Worm (Caenorhabditis elegans) whole organism, L1 larva: ENCODE data around the gene Y37D8A.26.
A peak's percentile ranks its signal among the peaks of the same experiment; 100 is the strongest.

ENCODE experiments used
- C04F5.9 ChIP-seq: sonication (generic microtip); optimal IDR thresholded peaks from 2 replicates; lab custom pipeline; 2016; ENCODE audit warnings: missing genetic modification characterization, missing compliant biosample characterization
- C16A3.4 ChIP-seq: fragments of 150-350 bp; optimal IDR thresholded peaks from 2 replicates; lab custom pipeline; 2014; ENCODE audit warnings: missing biosample characterization, missing genetic modification characterization
- C34B4.2 ChIP-seq: sonication (generic microtip); optimal IDR thresholded peaks from 2 replicates; lab custom pipeline; 2017; ENCODE audit warnings: mild to moderate bottlenecking, missing genetic modification characterization, missing compliant biosample characterization
- F16B12.6 ChIP-seq: fragments of 150-350 bp; optimal IDR thresholded peaks from 2 replicates; lab custom pipeline; 2014; ENCODE audit warnings: missing biosample characterization, missing genetic modification characterization
- Y116A8C.19 ChIP-seq: sonication (generic microtip); optimal IDR thresholded peaks from 2 replicates; lab custom pipeline; 2016; ENCODE audit warnings: missing compliant biosample characterization, missing genetic modification characterization, borderline replicate concordance
- aha-1 ChIP-seq: fragments of 150-350 bp; optimal IDR thresholded peaks from 2 replicates; lab custom pipeline; 2014; ENCODE audit warnings: missing biosample characterization, missing genetic modification characterization
- alr-1 ChIP-seq: fragments of 200-800 bp; sonication (Bioruptor generic); optimal IDR thresholded peaks from 2 replicates; lab custom pipeline; 2018; ENCODE audit warnings: borderline replicate concordance, mild to moderate bottlenecking, missing genetic modification characterization, missing compliant biosample characterization
- aly-2 ChIP-seq: fragments of 150-350 bp; optimal IDR thresholded peaks from 2 replicates; lab custom pipeline; 2014; ENCODE audit warnings: missing biosample characterization, missing genetic modification characterization
- blmp-1 ChIP-seq: fragments of 150-350 bp; optimal IDR thresholded peaks from 2 replicates; lab custom pipeline; 2014; ENCODE audit warnings: missing biosample characterization, missing genetic modification characterization
- ceh-63 ChIP-seq: fragments of 200-800 bp; sonication (Bioruptor generic); optimal IDR thresholded peaks from 2 replicates; lab custom pipeline; 2018; ENCODE audit warnings: mild to moderate bottlenecking, missing genetic modification characterization, missing compliant biosample characterization
- ceh-8 ChIP-seq: fragments of 200-800 bp; sonication (Bioruptor generic); optimal IDR thresholded peaks from 2 replicates; lab custom pipeline; 2018; ENCODE audit warnings: mild to moderate bottlenecking, missing genetic modification characterization, moderate library complexity, missing compliant biosample characterization
- ceh-82 ChIP-seq, 3 experiments: fragments of 150-350 bp in 1 of 3; sonication (generic microtip) in 2 of 3; optimal IDR thresholded peaks; 2 replicates each; lab custom pipeline; 2014 to 2017; ENCODE audit warnings: missing biosample characterization in 3 of 3, missing genetic modification characterization in 3 of 3
- ceh-88 ChIP-seq: fragments of 200-800 bp; sonication (Bioruptor generic); IDR thresholded peaks from 2 replicates; pipeline ENCODE4 v1.3.6; 2022; ENCODE audit warnings: missing genetic modification characterization, missing compliant biosample characterization
- dsc-1 ChIP-seq: sonication (generic microtip); optimal IDR thresholded peaks from 2 replicates; lab custom pipeline; 2016; ENCODE audit warnings: mild to moderate bottlenecking, missing genetic modification characterization, missing compliant biosample characterization
- elt-2 ChIP-seq: sonication (generic microtip); optimal IDR thresholded peaks from 2 replicates; lab custom pipeline; 2016; ENCODE audit warnings: missing genetic modification characterization, mild to moderate bottlenecking, inconsistent platforms, missing compliant biosample characterization, missing genetic modification reagents
- elt-3 ChIP-seq, 6 experiments: fragments of 150-350 bp in 1 of 6; sonication (generic microtip); optimal IDR thresholded peaks; 2 replicates each; lab custom pipeline; 2017 to 2018; ENCODE audit warnings: missing biosample characterization in 6 of 6, missing genetic modification characterization in 6 of 6, inconsistent platforms in 1 of 6
- fos-1 ChIP-seq: fragments of 150-350 bp; optimal IDR thresholded peaks from 2 replicates; lab custom pipeline; 2014; ENCODE audit warnings: missing biosample characterization, missing genetic modification characterization
- grh-1 ChIP-seq: fragments of 200-800 bp; sonication (Bioruptor generic); IDR thresholded peaks from 2 replicates; pipeline ENCODE4 v1.3.6; 2022; ENCODE audit warnings: missing genetic modification reagents, missing genetic modification characterization, missing compliant biosample characterization
- hlh-17 ChIP-seq: fragments of 200-800 bp; sonication (Bioruptor generic); optimal IDR thresholded peaks from 2 replicates; lab custom pipeline; 2018; ENCODE audit warnings: missing genetic modification characterization, mild to moderate bottlenecking, missing compliant biosample characterization, moderate library complexity, borderline replicate concordance
- irx-1 ChIP-seq: sonication (generic microtip); optimal IDR thresholded peaks from 2 replicates; lab custom pipeline; 2016; ENCODE audit warnings: missing genetic modification characterization, missing compliant biosample characterization
- lin-14 ChIP-seq: fragments of 200-800 bp; sonication (Bioruptor generic); optimal IDR thresholded peaks from 2 replicates; lab custom pipeline; 2018; ENCODE audit warnings: mild to moderate bottlenecking, missing genetic modification characterization, moderate library complexity, missing compliant biosample characterization
- lin-35 ChIP-seq, 2 experiments: fragments of 150-350 bp; optimal IDR thresholded peaks; 2 replicates each; lab custom pipeline; 2014; ENCODE audit warnings: missing biosample characterization in 2 of 2, missing genetic modification characterization in 2 of 2, missing genetic modification reagents in 2 of 2
- lsy-2 ChIP-seq, 2 experiments: fragments of 150-350 bp; optimal IDR thresholded peaks; 2 replicates each; lab custom pipeline; 2014; ENCODE audit warnings: missing biosample characterization in 2 of 2, missing genetic modification characterization in 2 of 2
- mab-9 ChIP-seq: fragments of 200-800 bp; sonication (Bioruptor generic); IDR thresholded peaks from 2 replicates; pipeline ENCODE4 v1.3.6; 2022; ENCODE audit warnings: missing genetic modification reagents, missing genetic modification characterization, missing compliant biosample characterization
- mdl-1 ChIP-seq, 2 experiments: fragments of 150-350 bp; optimal IDR thresholded peaks; 2 replicates each; lab custom pipeline; 2014 to 2017; ENCODE audit warnings: missing biosample characterization in 2 of 2, missing genetic modification characterization in 2 of 2, inconsistent platforms in 1 of 2
- nhr-11 ChIP-seq: fragments of 150-350 bp; optimal IDR thresholded peaks from 2 replicates; lab custom pipeline; 2014; ENCODE audit warnings: missing biosample characterization, missing genetic modification characterization
- nhr-12 ChIP-seq: sonication (generic microtip); optimal IDR thresholded peaks from 2 replicates; lab custom pipeline; 2017; ENCODE audit warnings: missing biosample characterization, missing genetic modification characterization
- nhr-19 ChIP-seq: fragments of 200-800 bp; sonication (Bioruptor generic); conservative IDR thresholded peaks from 2 replicates; pipeline ENCODE4 v1.3.6; 2022; ENCODE audit warnings: missing genetic modification characterization, missing compliant biosample characterization
- nhr-20 ChIP-seq: sonication (generic microtip); optimal IDR thresholded peaks from 2 replicates; lab custom pipeline; 2016; ENCODE audit warnings: mild to moderate bottlenecking, missing genetic modification characterization, missing compliant biosample characterization
- nhr-237 ChIP-seq: fragments of 150-350 bp; optimal IDR thresholded peaks from 2 replicates; lab custom pipeline; 2014; ENCODE audit warnings: missing biosample characterization, missing genetic modification characterization
- nhr-28 ChIP-seq: fragments of 150-350 bp; optimal IDR thresholded peaks from 2 replicates; lab custom pipeline; 2014; ENCODE audit warnings: missing biosample characterization, missing genetic modification characterization
- nhr-47 ChIP-seq: sonication (generic microtip); optimal IDR thresholded peaks from 2 replicates; lab custom pipeline; 2016; ENCODE audit warnings: mild to moderate bottlenecking, missing genetic modification characterization, moderate library complexity, missing compliant biosample characterization
- nhr-71 ChIP-seq: sonication (generic microtip); optimal IDR thresholded peaks from 2 replicates; lab custom pipeline; 2016; ENCODE audit warnings: mild to moderate bottlenecking, missing genetic modification characterization, moderate library complexity, missing compliant biosample characterization
- nhr-76 ChIP-seq: sonication (generic microtip); optimal IDR thresholded peaks from 2 replicates; lab custom pipeline; 2017; ENCODE audit warnings: missing biosample characterization, missing genetic modification characterization
- nhr-85 ChIP-seq: sonication (generic microtip); peaks from one replicate; lab custom pipeline; 2016; ENCODE audit warnings: missing genetic modification characterization, inconsistent platforms, missing compliant biosample characterization
- nhr-90 ChIP-seq: sonication (generic microtip); optimal IDR thresholded peaks from 2 replicates; lab custom pipeline; 2016; ENCODE audit warnings: mild to moderate bottlenecking, missing genetic modification characterization, missing compliant biosample characterization; ENCODE audit not compliant: poor library complexity
- pag-3 ChIP-seq: sonication (generic microtip); optimal IDR thresholded peaks from 2 replicates; lab custom pipeline; 2017; ENCODE audit warnings: missing genetic modification characterization, mild to moderate bottlenecking, missing compliant biosample characterization, antibody characterized with exemption, borderline replicate concordance; ENCODE audit not compliant: insufficient read depth
- pax-3 ChIP-seq: fragments of 200-800 bp; sonication (Bioruptor generic); optimal IDR thresholded peaks from 2 replicates; lab custom pipeline; 2018; ENCODE audit warnings: mild to moderate bottlenecking, missing genetic modification characterization, moderate library complexity, missing compliant biosample characterization
- snpc-4 ChIP-seq: fragments of 150-350 bp; optimal IDR thresholded peaks from 2 replicates; lab custom pipeline; 2014; ENCODE audit warnings: missing biosample characterization, missing genetic modification characterization
- snu-23 ChIP-seq: sonication (generic microtip); optimal IDR thresholded peaks from 2 replicates; lab custom pipeline; 2016; ENCODE audit warnings: missing genetic modification characterization, missing compliant biosample characterization
- sox-4 ChIP-seq: sonication (generic microtip); optimal IDR thresholded peaks from 2 replicates; lab custom pipeline; 2016; ENCODE audit warnings: missing genetic modification characterization, missing compliant biosample characterization
- sptf-1 ChIP-seq: fragments of 150-350 bp; optimal IDR thresholded peaks from 2 replicates; lab custom pipeline; 2014; ENCODE audit warnings: missing biosample characterization, missing genetic modification characterization
- tbx-2 ChIP-seq: sonication (generic microtip); optimal IDR thresholded peaks from 2 replicates; lab custom pipeline; 2016; ENCODE audit warnings: missing genetic modification characterization, missing compliant biosample characterization
- unc-130 ChIP-seq: fragments of 150-350 bp; optimal IDR thresholded peaks from 2 replicates; lab custom pipeline; 2017; ENCODE audit warnings: missing biosample characterization, missing genetic modification characterization, inconsistent platforms
- unc-30 ChIP-seq: sonication (generic microtip); optimal IDR thresholded peaks from 2 replicates; lab custom pipeline; 2017; ENCODE audit warnings: missing biosample characterization, missing genetic modification characterization
- unc-86 ChIP-seq: sonication (generic microtip); optimal IDR thresholded peaks from 2 replicates; lab custom pipeline; 2016; ENCODE audit warnings: missing genetic modification characterization, missing compliant biosample characterization
- xbp-1 ChIP-seq: sonication (generic microtip); optimal IDR thresholded peaks from 2 replicates; lab custom pipeline; 2016; ENCODE audit warnings: missing genetic modification characterization, missing compliant biosample characterization
- zip-4 ChIP-seq: fragments of 200-800 bp; sonication (Bioruptor generic); optimal IDR thresholded peaks from 2 replicates; lab custom pipeline; 2018; ENCODE audit warnings: mild to moderate bottlenecking, missing genetic modification characterization, moderate library complexity, missing compliant biosample characterization
- ztf-4 ChIP-seq: fragments of 150-350 bp; optimal IDR thresholded peaks from 2 replicates; lab custom pipeline; 2014; ENCODE audit warnings: missing biosample characterization, missing genetic modification characterization

The Y37D8A.26 gene

ce11 chrIII:12842858-12843257, 13.7 kb downstream of the Y37D8A.26 start:
- TF ChIP-seq xbp-1 (tag; lab: Kevin White, UChicago) (no peak), tbx-2 (peak; percentile 13), nhr-85 (peak; percentile 89), fos-1 (tag; lab: Kevin White, UChicago) (no peak), lin-35 (GFP tag; optimal IDR thresholded peaks at IDR 0.05; lab: Kevin White, UChicago) (peak in 1 of 2 experiments; percentile 28), nhr-90 (tag; lab: Kevin White, UChicago) (peak; percentile 5), snpc-4 (tag; lab: Kevin White, UChicago) (no peak), unc-130 (peak; percentile 36), snu-23 (peak; percentile 28), mdl-1 (tag; optimal IDR thresholded peaks at IDR 0.05; lab: Kevin White, UChicago) (peak in 1 of 2 experiments; percentile 29), nhr-71 (peak; percentile 22), lin-14 (GFP tag; lab: Kevin White, UChicago) (peak; percentile 31), dsc-1 (tag; lab: Kevin White, UChicago) (no peak), elt-3 (tag; optimal IDR thresholded peaks at IDR 0.05; lab: Kevin White, UChicago) (peak in 1 of 6 experiments; percentile 28), blmp-1 (tag; lab: Kevin White, UChicago) (peak; percentile 19), nhr-20 (tag; lab: Kevin White, UChicago) (peak; percentile 46), sox-4 (tag; lab: Kevin White, UChicago) (no peak), pax-3 (no peak)

- no peak for TF ChIP-seq C04F5.9 (tag; lab: Kevin White, UChicago)
- peak; percentile 21 for TF ChIP-seq C16A3.4 (tag; lab: Kevin White, UChicago)
- TF ChIP-seq nhr-71: peak; percentile 91
- peak; percentile 50 for TF ChIP-seq snu-23
- TF ChIP-seq unc-30 (tag; lab: Kevin White, UChicago): no peak
- TF ChIP-seq irx-1 (tag; lab: Kevin White, UChicago): no peak
- TF ChIP-seq grh-1: no peak
- TF ChIP-seq alr-1: no peak
- TF ChIP-seq sox-4 (tag; lab: Kevin White, UChicago): peak; percentile 3
- peak; percentile 92 for TF ChIP-seq lin-14 (GFP tag; lab: Kevin White, UChicago)
- TF ChIP-seq ztf-4: peak; percentile 19
- TF ChIP-seq hlh-17 (GFP tag; lab: Kevin White, UChicago): no peak
- no peak for TF ChIP-seq nhr-237 (tag; lab: Kevin White, UChicago)
- no peak for TF ChIP-seq ceh-88 (GFP tag; lab: Robert Waterston, UW)
- TF ChIP-seq nhr-47 (tag; lab: Kevin White, UChicago): peak; percentile 82
- peak; percentile 36 for TF ChIP-seq elt-2 (tag; lab: Kevin White, UChicago)
- TF ChIP-seq nhr-76 (tag; lab: Kevin White, UChicago): no peak
- TF ChIP-seq pax-3: no peak
- peak; percentile 36; the same call in 1 of the 2 replicates for TF ChIP-seq nhr-19 (GFP tag; lab: Robert Waterston, UW)
- no peak for TF ChIP-seq C34B4.2
- no peak for TF ChIP-seq mab-9 (GFP tag; lab: Robert Waterston, UW)
- TF ChIP-seq F16B12.6 (tag; lab: Kevin White, UChicago): no peak
- TF ChIP-seq ceh-8 (GFP tag; lab: Kevin White, UChicago): no peak
- TF ChIP-seq nhr-11 (tag; lab: Kevin White, UChicago): peak; percentile 59
- no peak for TF ChIP-seq aha-1 (tag; lab: Kevin White, UChicago)
- TF ChIP-seq nhr-12 (tag; lab: Kevin White, UChicago): no peak
- no peak for TF ChIP-seq aly-2
- TF ChIP-seq unc-130: no peak
- peak; percentile 62 for TF ChIP-seq unc-86 (tag; lab: Kevin White, UChicago)
- peak in 1 of 2 experiments; percentile 9 for TF ChIP-seq mdl-1 (tag; optimal IDR thresholded peaks at IDR 0.05; lab: Kevin White, UChicago)
- TF ChIP-seq nhr-28: no peak
- no peak for TF ChIP-seq pag-3 (tag; lab: Kevin White, UChicago)
- peak; percentile 40 to 46 for TF ChIP-seq lin-35 (GFP tag; optimal IDR thresholded peaks at IDR 0.05; lab: Kevin White, UChicago)
- no peak for TF ChIP-seq zip-4 (GFP tag; lab: Kevin White, UChicago)
- TF ChIP-seq ceh-82 (tag; optimal IDR thresholded peaks at IDR 0.05; lab: Kevin White, UChicago): no peak
- TF ChIP-seq elt-3 (tag; optimal IDR thresholded peaks at IDR 0.05; lab: Kevin White, UChicago): peak in 2 of 6 experiments; percentile 26 to 62
- TF ChIP-seq sptf-1 (tag; lab: Kevin White, UChicago): no peak
- no peak for TF ChIP-seq snpc-4 (tag; lab: Kevin White, UChicago)
- TF ChIP-seq Y116A8C.19: no peak
- TF ChIP-seq lsy-2 (tag; optimal IDR thresholded peaks at IDR 0.05; lab: Kevin White, UChicago): peak; percentile 55 to 61
- TF ChIP-seq tbx-2: peak; percentile 14
- TF ChIP-seq xbp-1 (tag; lab: Kevin White, UChicago): peak; percentile 18
- peak; percentile 98 for TF ChIP-seq nhr-85
- TF ChIP-seq ceh-63: no peak
These were observed 15.2 kb downstream of the Y37D8A.26 start for ce11 chrIII:12841328-12841727.
